Fruit fly (Drosophila melanogaster) whole organism, prepupa: ENCODE data around the gene CG32344.

Experiments
- CG10631 ChIP-seq: fragments of 200-800 bp; sonication (Bioruptor generic); optimal IDR thresholded peaks from 2 replicates; lab custom pipeline; 2016; ENCODE audit warnings: missing biosample characterization, missing genetic modification characterization
- CG11294 ChIP-seq: fragments of 200-800 bp; sonication (Bioruptor generic); IDR thresholded peaks from 2 replicates; pipeline ENCODE4 v1.3.6; 2022; ENCODE audit warnings: missing biosample characterization, missing genetic modification characterization
- CG31627 ChIP-seq: fragments of 200-800 bp; sonication (Bioruptor generic); optimal IDR thresholded peaks from 3 replicates; lab custom pipeline; 2016; ENCODE audit warnings: missing biosample characterization, missing genetic modification characterization
- CG32006 ChIP-seq: fragments of 200-800 bp; sonication (Bioruptor generic); optimal IDR thresholded peaks from 3 replicates; lab custom pipeline; 2017; ENCODE audit warnings: missing biosample characterization, mild to moderate bottlenecking, missing genetic modification characterization
- Met ChIP-seq: fragments of 200-800 bp; sonication (Bioruptor generic); optimal IDR thresholded peaks from 3 replicates; lab custom pipeline; 2016; ENCODE audit warnings: missing biosample characterization, missing genetic modification characterization
- Sox102F ChIP-seq: fragments of 200-800 bp; sonication (Bioruptor generic); optimal IDR thresholded peaks from 2 replicates; lab custom pipeline; 2016; ENCODE audit warnings: missing biosample characterization, mild to moderate bottlenecking, missing genetic modification characterization
- cyc ChIP-seq: fragments of 200-800 bp; sonication (Bioruptor generic); optimal IDR thresholded peaks from 3 replicates; lab custom pipeline; 2016; ENCODE audit warnings: missing biosample characterization, missing genetic modification characterization
- esn ChIP-seq: fragments of 200-800 bp; sonication (Bioruptor generic); optimal IDR thresholded peaks from 2 replicates; lab custom pipeline; 2016; ENCODE audit warnings: missing biosample characterization, mild to moderate bottlenecking, missing genetic modification characterization, moderate library complexity
- ss ChIP-seq, 2 experiments: fragments of 200-800 bp; sonication (Bioruptor generic); optimal IDR thresholded peaks; 2 replicates in 1 of 2; 3 replicates in 1 of 2; lab custom pipeline; 2017 to 2018; ENCODE audit warnings: mild to moderate bottlenecking in 2 of 2, missing biosample characterization in 2 of 2, missing genetic modification characterization in 2 of 2, moderate library complexity in 1 of 2

dm6 chr3L:273291-273690 lies 51.2 kb downstream of the CG32344 start, which contains the start of gene CG32845:
- TF ChIP-seq esn (GFP tag; lab: Kevin White, UChicago) (no peak), Sox102F (GFP tag; lab: Kevin White, UChicago) (no peak), CG11294 (GFP tag; lab: Robert Waterston, UW) (no peak), CG32006 (GFP tag; lab: Kevin White, UChicago) (no peak), ss (GFP tag; optimal IDR thresholded peaks at IDR 0.05; lab: Kevin White, UChicago) (no peak), CG31627 (GFP tag; lab: Kevin White, UChicago) (no peak), Met (GFP tag; lab: Kevin White, UChicago) (no peak), cyc (no peak), CG10631 (GFP tag; lab: Kevin White, UChicago) (no peak)
